Fruit fly (Drosophila melanogaster) whole organism, embryonic: ENCODE data around the gene PGAP1.

ENCODE experiments used
- Ada2b ChIP-seq: fragments of 200-800 bp; sonication (Bioruptor generic); IDR thresholded peaks from 2 replicates; pipeline ENCODE4 v1.3.6; 2022; ENCODE audit warnings: missing biosample characterization, missing genetic modification characterization
- CG13424 ChIP-seq: fragments of 200-800 bp; sonication (Bioruptor generic); optimal IDR thresholded peaks from 2 replicates; lab custom pipeline; 2019; ENCODE audit warnings: missing biosample characterization, mild to moderate bottlenecking, missing genetic modification characterization, moderate library complexity
- CG17385 ChIP-seq: fragments of 200-800 bp; sonication (Bioruptor generic); optimal IDR thresholded peaks from 3 replicates; lab custom pipeline; 2018; ENCODE audit warnings: missing biosample characterization, mild to moderate bottlenecking, missing genetic modification characterization
- CG1832 ChIP-seq: fragments of 200-800 bp; sonication (Bioruptor generic); optimal IDR thresholded peaks from 2 replicates; lab custom pipeline; 2017; ENCODE audit warnings: missing biosample characterization, mild to moderate bottlenecking, missing genetic modification characterization, inconsistent platforms
- CG32767 ChIP-seq: fragments of 200-800 bp; sonication (Bioruptor generic); IDR thresholded peaks from 2 replicates; pipeline ENCODE4 v1.3.6; 2022; ENCODE audit warnings: missing biosample characterization, missing genetic modification characterization
- CG33557 ChIP-seq: fragments of 200-800 bp; sonication (Bioruptor generic); optimal IDR thresholded peaks from 2 replicates; lab custom pipeline; 2019; ENCODE audit warnings: missing biosample characterization, mild to moderate bottlenecking, missing genetic modification characterization, moderate library complexity
- CG3726 ChIP-seq: fragments of 200-800 bp; sonication (Bioruptor generic); IDR thresholded peaks from 3 replicates; pipeline ENCODE4, ENCODE4 v1.3.6; 2022; ENCODE audit warnings: missing biosample characterization, missing genetic modification characterization
- CG4617 ChIP-seq: fragments of 200-800 bp; sonication (Bioruptor generic); optimal IDR thresholded peaks from 3 replicates; lab custom pipeline; 2016; ENCODE audit warnings: missing biosample characterization, missing genetic modification characterization, borderline replicate concordance
- CG6854 ChIP-seq: fragments of 200-800 bp; sonication (Bioruptor generic); optimal IDR thresholded peaks from 3 replicates; lab custom pipeline; 2017; ENCODE audit warnings: missing biosample characterization, mild to moderate bottlenecking, missing genetic modification characterization
- CG7372 ChIP-seq: fragments of 200-800 bp; sonication (Bioruptor generic); IDR thresholded peaks from 2 replicates; pipeline ENCODE4 v1.3.6; 2022; ENCODE audit warnings: missing biosample characterization, missing genetic modification characterization
- CG8359 ChIP-seq: fragments of 200-800 bp; sonication (Bioruptor generic); optimal IDR thresholded peaks from 2 replicates; lab custom pipeline; 2017; ENCODE audit warnings: missing biosample characterization, mild to moderate bottlenecking, missing genetic modification characterization, borderline replicate concordance
- CG9727 ChIP-seq: fragments of 200-800 bp; sonication (Bioruptor generic); optimal IDR thresholded peaks from 3 replicates; lab custom pipeline; 2017; ENCODE audit warnings: missing biosample characterization, mild to moderate bottlenecking, missing genetic modification characterization
- CTCF ChIP-seq: fragments of 200-800 bp; sonication (Bioruptor generic); optimal IDR thresholded peaks from 2 replicates; lab custom pipeline; 2017; ENCODE audit warnings: missing biosample characterization, mild to moderate bottlenecking, missing genetic modification characterization, moderate library complexity
- Camta ChIP-seq: fragments of 200-800 bp; sonication (Bioruptor generic); optimal IDR thresholded peaks from 2 replicates; lab custom pipeline; 2016; ENCODE audit warnings: missing biosample characterization, missing genetic modification characterization
- Eip74EF ChIP-seq, 2 experiments: fragments of 200-800 bp in 1 of 2; fragments of >200 bp in 1 of 2; sonication (Bioruptor generic) in 1 of 2; optimal IDR thresholded peaks; 2 replicates each; lab custom pipeline; 2017 to 2019; ENCODE audit warnings: missing biosample characterization in 2 of 2, missing genetic modification characterization in 2 of 2, mild to moderate bottlenecking in 1 of 2, moderate library complexity in 1 of 2
- Hr51 ChIP-seq, 2 experiments: fragments of 200-800 bp; sonication (Bioruptor generic); optimal IDR thresholded peaks; 2 replicates in 1 of 2; 3 replicates in 1 of 2; lab custom pipeline; 2016 to 2018; ENCODE audit warnings: missing biosample characterization in 2 of 2, missing genetic modification characterization in 2 of 2, mild to moderate bottlenecking in 1 of 2, moderate library complexity in 1 of 2
- Lpt ChIP-seq: fragments of >200 bp; optimal IDR thresholded peaks from 2 replicates; lab custom pipeline; 2018; ENCODE audit warnings: missing biosample characterization, missing genetic modification characterization
- Opbp ChIP-seq: fragments of 200-800 bp; sonication (Bioruptor generic); IDR thresholded peaks from 3 replicates; pipeline ENCODE4 v1.3.6; 2022; ENCODE audit warnings: missing biosample characterization, missing genetic modification characterization; ENCODE audit not compliant: partially characterized antibody
- Trl ChIP-seq, 3 experiments: fragments of >200 bp in 2 of 3; fragments of 200-800 bp in 1 of 3; sonication (Bioruptor generic) in 1 of 3; optimal IDR thresholded peaks; 2 replicates in 1 of 3; 3 replicates in 2 of 3; lab custom pipeline; 2016 to 2017; ENCODE audit warnings: missing biosample characterization in 1 of 3, missing genetic modification characterization in 1 of 3
- bbx ChIP-seq: fragments of 200-800 bp; sonication (Bioruptor generic); IDR thresholded peaks from 2 replicates; pipeline ENCODE4 v1.3.6; 2022; ENCODE audit warnings: missing biosample characterization, missing genetic modification characterization; ENCODE audit not compliant: partially characterized antibody
- dm ChIP-seq: fragments of 200-800 bp; sonication (Bioruptor generic); optimal IDR thresholded peaks from 3 replicates; lab custom pipeline; 2016; ENCODE audit warnings: missing biosample characterization, missing genetic modification characterization
- dmrt99B ChIP-seq: fragments of 200-800 bp; sonication (Bioruptor generic); optimal IDR thresholded peaks from 2 replicates; lab custom pipeline; 2018; ENCODE audit warnings: missing biosample characterization, mild to moderate bottlenecking, missing genetic modification characterization, moderate library complexity
- esg ChIP-seq: fragments of 200-800 bp; sonication (Bioruptor generic); conservative IDR thresholded peaks from 2 replicates; pipeline ENCODE4 v1.3.6; 2022; ENCODE audit warnings: missing biosample characterization, missing genetic modification characterization
- ewg ChIP-seq: fragments of 200-800 bp; sonication (Bioruptor generic); optimal IDR thresholded peaks from 3 replicates; lab custom pipeline; 2017; ENCODE audit warnings: mild to moderate bottlenecking, missing biosample characterization, missing genetic modification reagents, missing genetic modification characterization
- fd3F ChIP-seq: fragments of 200-800 bp; sonication (Bioruptor generic); optimal IDR thresholded peaks from 2 replicates; lab custom pipeline; 2018; ENCODE audit warnings: missing biosample characterization, mild to moderate bottlenecking, missing genetic modification characterization, moderate library complexity
- fd96Cb ChIP-seq: fragments of 200-800 bp; sonication (Bioruptor generic); optimal IDR thresholded peaks from 2 replicates; lab custom pipeline; 2018; ENCODE audit warnings: missing biosample characterization, mild to moderate bottlenecking, missing genetic modification characterization, moderate library complexity
- inv ChIP-seq: fragments of 200-800 bp; sonication (Bioruptor generic); IDR thresholded peaks from 2 replicates; pipeline ENCODE4 v1.3.6; 2022; ENCODE audit warnings: missing biosample characterization, missing genetic modification characterization; ENCODE audit not compliant: partially characterized antibody
- lab ChIP-seq: fragments of 200-800 bp; sonication (Bioruptor generic); optimal IDR thresholded peaks from 3 replicates; lab custom pipeline; 2017; ENCODE audit warnings: missing biosample characterization, missing genetic modification characterization, mild to moderate bottlenecking, moderate library complexity, missing genetic modification reagents
- nerfin-1 ChIP-seq: fragments of 200-800 bp; sonication (Bioruptor generic); optimal IDR thresholded peaks from 3 replicates; lab custom pipeline; 2019; ENCODE audit warnings: missing biosample characterization, mild to moderate bottlenecking, missing genetic modification characterization, moderate library complexity
- nmo ChIP-seq: fragments of 200-800 bp; sonication (Bioruptor generic); optimal IDR thresholded peaks from 2 replicates; lab custom pipeline; 2018; ENCODE audit warnings: missing biosample characterization, mild to moderate bottlenecking, missing genetic modification characterization, moderate library complexity
- sd ChIP-seq: fragments of 200-800 bp; sonication (Bioruptor generic); optimal IDR thresholded peaks from 3 replicates; lab custom pipeline; 2018; ENCODE audit warnings: missing biosample characterization, mild to moderate bottlenecking, missing genetic modification characterization, moderate library complexity
- sens ChIP-seq: fragments of 200-800 bp; sonication (Bioruptor generic); peaks from one replicate; lab custom pipeline; 2016; ENCODE audit warnings: missing biosample characterization, missing genetic modification characterization
- sim ChIP-seq: fragments of 200-800 bp; sonication (Bioruptor generic); IDR thresholded peaks from 2 replicates; pipeline ENCODE4 v1.3.6; 2022; ENCODE audit warnings: missing biosample characterization, missing genetic modification characterization
- sna ChIP-seq: fragments of 200-800 bp; sonication (Bioruptor generic); IDR thresholded peaks from 2 replicates; pipeline ENCODE4 v1.3.6; 2022; ENCODE audit warnings: missing biosample characterization, missing genetic modification characterization; ENCODE audit not compliant: partially characterized antibody
- vvl ChIP-seq: fragments of 200-800 bp; sonication (Bioruptor generic); IDR thresholded peaks from 2 replicates; pipeline ENCODE4 v1.3.6; 2022; ENCODE audit warnings: missing biosample characterization, missing genetic modification characterization

The PGAP1 gene

DNA sequence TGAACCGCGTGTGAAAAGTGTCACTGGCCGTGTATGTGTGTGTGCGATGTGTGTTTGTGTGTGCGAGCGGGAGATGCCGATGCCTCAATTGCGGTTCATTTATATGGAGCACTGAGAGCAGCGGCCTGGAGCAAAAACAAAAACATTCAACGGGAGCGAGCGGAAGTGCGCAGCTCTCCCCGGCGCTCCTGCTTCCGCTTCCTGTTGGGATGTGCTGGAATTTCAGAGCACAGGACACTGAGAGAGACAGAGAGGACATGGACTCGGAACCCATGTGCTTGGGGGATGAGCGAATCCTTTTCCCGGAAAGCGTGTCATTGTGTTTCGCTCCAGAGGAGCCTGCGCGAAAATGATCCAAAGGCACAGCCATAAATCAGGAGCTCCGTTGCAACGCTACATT is 25.1 kb downstream of the PGAP1 start (continued):
- TF ChIP-seq fd96Cb (tag; lab: Kevin White, UChicago) = no peak

DNA sequence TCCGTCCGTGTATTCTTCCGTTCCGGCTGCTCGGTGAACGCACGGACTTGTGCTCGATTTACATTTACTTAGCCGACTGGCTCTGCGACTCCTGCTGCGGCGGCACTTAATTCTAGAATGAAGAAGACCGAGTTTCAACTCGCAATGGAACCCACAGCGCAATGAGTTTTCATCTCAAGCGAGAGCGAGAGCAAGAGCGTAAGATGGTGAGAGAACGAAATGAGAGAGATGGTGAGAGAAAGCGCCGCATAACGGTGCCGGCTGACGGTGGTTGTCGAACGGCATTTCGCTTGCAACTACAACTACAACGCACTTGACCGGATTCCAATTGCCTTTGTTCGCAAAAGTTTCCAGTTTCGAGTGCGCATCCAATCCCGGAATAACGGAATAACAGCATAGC is 26.5 kb downstream of the PGAP1 start, which contains the start of gene OtopLc:
OtopLc (minus strand) TSS at position 101 of the 400 bp plus-strand sequence.
- TF ChIP-seq CG33557 = no peak
- TF ChIP-seq inv (GFP tag; lab: Robert Waterston, UW) = no peak
- no peak for TF ChIP-seq CG6854 (GFP tag; lab: Kevin White, UChicago)
- TF ChIP-seq CG9727 (GFP tag; lab: Kevin White, UChicago) = no peak
- no peak for TF ChIP-seq sim (GFP tag; lab: Robert Waterston, UW)
- TF ChIP-seq lab (GFP tag; lab: Kevin White, UChicago) = no peak
- no peak for TF ChIP-seq Eip74EF (GFP tag; optimal IDR thresholded peaks at IDR 0.05; lab: Kevin White, UChicago)
- TF ChIP-seq Ada2b (GFP tag; lab: Robert Waterston, UW) = no peak
- TF ChIP-seq dmrt99B (tag; lab: Kevin White, UChicago) = no peak
- TF ChIP-seq CG3726 (GFP tag; lab: Robert Waterston, UW) = no peak
- no peak for TF ChIP-seq CG8359
- peak; percentile 75 for TF ChIP-seq nerfin-1 (tag; lab: Kevin White, UChicago)
- TF ChIP-seq Lpt (GFP tag; lab: Kevin White, UChicago) = no peak
- peak; percentile 6 for TF ChIP-seq sd (tag; lab: Kevin White, UChicago)
- TF ChIP-seq bbx (GFP tag; lab: Robert Waterston, UW) = 0 out of 2 replicates have a peak, but pooled peaks have one; percentile 32
- TF ChIP-seq CG4617 (GFP tag; lab: Kevin White, UChicago) = no peak
- no peak for TF ChIP-seq Camta (GFP tag; lab: Kevin White, UChicago)
- TF ChIP-seq CG13424 (tag; lab: Kevin White, UChicago) = no peak
- TF ChIP-seq vvl (GFP tag; lab: Robert Waterston, UW) = no peak
- TF ChIP-seq CG7372 (GFP tag; lab: Robert Waterston, UW) = no peak
- no peak for TF ChIP-seq sna (GFP tag; lab: Robert Waterston, UW)
- no peak for TF ChIP-seq dm (GFP tag; lab: Kevin White, UChicago)
- peak; percentile 43 for TF ChIP-seq CG17385 (GFP tag; lab: Kevin White, UChicago)
- TF ChIP-seq Trl (optimal IDR thresholded peaks at IDR 0.05; lab: Kevin White, UChicago) = peak; percentile 48 to 72
- TF ChIP-seq Trl (GFP tag; optimal IDR thresholded peaks at IDR 0.05; lab: Kevin White, UChicago) = no peak

DNA sequence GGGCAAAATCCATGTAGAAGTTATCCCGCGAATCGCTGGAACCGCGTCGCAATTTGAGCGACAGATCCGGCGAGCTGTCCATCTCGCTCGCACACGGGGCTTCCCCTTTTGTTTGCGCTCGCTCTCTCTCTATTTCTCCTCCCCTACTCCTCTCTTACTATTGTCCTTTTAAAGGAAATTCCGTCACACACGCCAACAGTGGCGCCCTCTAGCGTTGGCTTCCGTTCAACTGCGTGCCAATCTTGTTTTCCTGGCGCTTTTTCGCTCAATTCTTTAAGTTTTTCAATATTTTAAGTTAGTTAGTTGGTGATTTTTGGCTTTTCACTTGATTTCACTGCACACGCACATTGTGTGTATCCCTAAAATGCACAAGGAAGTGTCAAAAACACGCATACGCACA is 27.3 kb downstream of the PGAP1 start:
- TF ChIP-seq fd3F (GFP tag; lab: Kevin White, UChicago) = no peak
- peak in 1 of 2 experiments; percentile 50 for TF ChIP-seq Hr51 (GFP tag; optimal IDR thresholded peaks at IDR 0.05; lab: Kevin White, UChicago)
- peak; percentile 87 for TF ChIP-seq CTCF
- peak; percentile 34 for TF ChIP-seq CG1832
- TF ChIP-seq esg (GFP tag; lab: Robert Waterston, UW) = no peak
- 0 out of 2 replicates have a peak, but pooled peaks have one; percentile 34 for TF ChIP-seq CG32767
- peak; percentile 24 for TF ChIP-seq sens
- peak; percentile 27 for TF ChIP-seq nmo (GFP tag; lab: Kevin White, UChicago)
- peak; percentile 99 for TF ChIP-seq nerfin-1 (tag; lab: Kevin White, UChicago)
- peak; percentile 51 for TF ChIP-seq ewg (GFP tag; lab: Kevin White, UChicago)
- peak; percentile 72 for TF ChIP-seq sd (tag; lab: Kevin White, UChicago)
- TF ChIP-seq Opbp (GFP tag; lab: Robert Waterston, UW) = no peak
- peak; percentile 5 to 31 for TF ChIP-seq Trl (optimal IDR thresholded peaks at IDR 0.05; lab: Kevin White, UChicago)
- no peak for TF ChIP-seq Trl (GFP tag; optimal IDR thresholded peaks at IDR 0.05; lab: Kevin White, UChicago)
- TF ChIP-seq, all 482 proteins: peak for 10
